Fruit fly (Drosophila melanogaster) whole organism, embryonic: ENCODE data around the gene CG5376.

ENCODE experiments used
- Abd-B ChIP-seq: fragments of 200-800 bp; sonication (Bioruptor generic); optimal IDR thresholded peaks from 2 replicates; lab custom pipeline; 2018; ENCODE audit warnings: missing biosample characterization, mild to moderate bottlenecking, missing genetic modification characterization, moderate library complexity
- Aef1 ChIP-seq: fragments of 200-800 bp; sonication (Bioruptor generic); IDR thresholded peaks from 3 replicates; pipeline ENCODE4 v1.3.6; 2022; ENCODE audit warnings: missing biosample characterization, missing genetic modification characterization
- Atf3 ChIP-seq: fragments of 200-800 bp; sonication (Bioruptor generic); optimal IDR thresholded peaks from 3 replicates; lab custom pipeline; 2016; ENCODE audit warnings: missing biosample characterization, missing genetic modification characterization
- B-H2 ChIP-seq: fragments of 200-800 bp; sonication (Bioruptor generic); optimal IDR thresholded peaks from 2 replicates; lab custom pipeline; 2018; ENCODE audit warnings: missing biosample characterization, mild to moderate bottlenecking, missing genetic modification characterization
- Bgb ChIP-seq: fragments of 200-800 bp; sonication (Bioruptor generic); IDR thresholded peaks from 2 replicates; pipeline ENCODE4 v1.3.6; 2022; ENCODE audit warnings: missing biosample characterization, missing genetic modification characterization; ENCODE audit not compliant: partially characterized antibody
- CG10147 ChIP-seq: fragments of 200-800 bp; sonication (Bioruptor generic); optimal IDR thresholded peaks from 2 replicates; lab custom pipeline; 2019; ENCODE audit warnings: missing biosample characterization, mild to moderate bottlenecking, missing genetic modification characterization, moderate library complexity
- CG10565 ChIP-seq: fragments of 200-800 bp; sonication (Bioruptor generic); optimal IDR thresholded peaks from 3 replicates; lab custom pipeline; 2016; ENCODE audit warnings: missing biosample characterization, mild to moderate bottlenecking, missing genetic modification characterization
- CG1233 ChIP-seq: fragments of 200-800 bp; sonication (Bioruptor generic); optimal IDR thresholded peaks from 4 replicates; lab custom pipeline; 2018; ENCODE audit warnings: missing biosample characterization, mild to moderate bottlenecking, missing genetic modification characterization
- CG12744 ChIP-seq: fragments of 200-800 bp; sonication (Bioruptor generic); optimal IDR thresholded peaks from 2 replicates; lab custom pipeline; 2016; ENCODE audit warnings: missing biosample characterization, missing genetic modification characterization
- CG17612 ChIP-seq: fragments of 200-800 bp; sonication (Bioruptor generic); IDR thresholded peaks from 2 replicates; pipeline ENCODE4 v1.3.6; 2022; ENCODE audit warnings: missing biosample characterization, missing genetic modification characterization
- CG2712 ChIP-seq: fragments of 200-800 bp; optimal IDR thresholded peaks from 3 replicates; lab custom pipeline; 2019; ENCODE audit warnings: missing biosample characterization, mild to moderate bottlenecking, missing genetic modification characterization, moderate library complexity
- CG30020 ChIP-seq: fragments of 200-800 bp; optimal IDR thresholded peaks from 2 replicates; lab custom pipeline; 2019; ENCODE audit warnings: missing biosample characterization, mild to moderate bottlenecking, missing genetic modification characterization, moderate library complexity
- CG31224 ChIP-seq: fragments of 200-800 bp; sonication (Bioruptor generic); IDR thresholded peaks from 2 replicates; pipeline ENCODE4 v1.3.6; 2022; ENCODE audit warnings: missing biosample characterization, missing genetic modification characterization
- CG3281 ChIP-seq: fragments of 200-800 bp; sonication (Bioruptor generic); optimal IDR thresholded peaks from 3 replicates; lab custom pipeline; 2017; ENCODE audit warnings: missing biosample characterization, mild to moderate bottlenecking, missing genetic modification characterization
- CG42726 ChIP-seq: fragments of 200-800 bp; sonication (Bioruptor generic); IDR thresholded peaks from 2 replicates; pipeline ENCODE4 v1.3.6; 2022; ENCODE audit warnings: missing biosample characterization, missing genetic modification characterization; ENCODE audit not compliant: partially characterized antibody
- CG4730 ChIP-seq: fragments of 200-800 bp; sonication (Bioruptor generic); IDR thresholded peaks from 2 replicates; pipeline ENCODE4 v1.3.6; 2022; ENCODE audit warnings: missing biosample characterization, missing genetic modification characterization
- CG6689 ChIP-seq: fragments of 200-800 bp; sonication (Bioruptor generic); IDR thresholded peaks from 2 replicates; pipeline ENCODE4 v1.3.6; 2022; ENCODE audit warnings: missing biosample characterization, missing genetic modification characterization
- CG7928 ChIP-seq: fragments of 200-800 bp; sonication (Bioruptor generic); optimal IDR thresholded peaks from 2 replicates; lab custom pipeline; 2017; ENCODE audit warnings: missing biosample characterization, mild to moderate bottlenecking, missing genetic modification characterization
- CG8290 ChIP-seq, 3 experiments: fragments of 200-800 bp; sonication (Bioruptor generic); optimal IDR thresholded peaks; 2 replicates each; lab custom pipeline; 2016 to 2019; ENCODE audit warnings: missing biosample characterization in 3 of 3, missing genetic modification characterization in 3 of 3, mild to moderate bottlenecking in 2 of 3, moderate library complexity in 1 of 3
- CG9215 ChIP-seq: fragments of 200-800 bp; sonication (Bioruptor generic); IDR thresholded peaks from 2 replicates; pipeline ENCODE4 v1.3.6; 2022; ENCODE audit warnings: missing biosample characterization, missing genetic modification characterization
- Camta ChIP-seq: fragments of 200-800 bp; sonication (Bioruptor generic); optimal IDR thresholded peaks from 2 replicates; lab custom pipeline; 2016; ENCODE audit warnings: missing biosample characterization, missing genetic modification characterization
- D19B ChIP-seq: fragments of 200-800 bp; sonication (Bioruptor generic); optimal IDR thresholded peaks from 2 replicates; lab custom pipeline; 2017; ENCODE audit warnings: missing biosample characterization, mild to moderate bottlenecking, missing genetic modification characterization
- Dbx ChIP-seq: fragments of 200-800 bp; sonication (Bioruptor generic); IDR thresholded peaks from 3 replicates; pipeline ENCODE4 v1.3.6; 2022; ENCODE audit warnings: missing biosample characterization, missing genetic modification characterization
- Doc2 ChIP-seq: fragments of 200-800 bp; sonication (Bioruptor generic); IDR thresholded peaks from 2 replicates; pipeline ENCODE4 v1.3.6; 2022; ENCODE audit warnings: missing biosample characterization, missing genetic modification characterization
- E2f2 ChIP-seq: fragments of 200-800 bp; sonication (Bioruptor generic); IDR thresholded peaks from 2 replicates; pipeline ENCODE4 v1.3.6; 2022; ENCODE audit warnings: missing biosample characterization, missing genetic modification characterization
- Fer1 ChIP-seq: fragments of 200-800 bp; sonication (Bioruptor generic); optimal IDR thresholded peaks from 2 replicates; lab custom pipeline; 2017; ENCODE audit warnings: missing biosample characterization, mild to moderate bottlenecking, missing genetic modification characterization
- Fer2 ChIP-seq: fragments of 200-800 bp; sonication (Bioruptor generic); optimal IDR thresholded peaks from 2 replicates; lab custom pipeline; 2018; ENCODE audit warnings: missing biosample characterization, mild to moderate bottlenecking, missing genetic modification characterization, moderate library complexity
- HLH4C ChIP-seq: fragments of 200-800 bp; sonication (Bioruptor generic); IDR thresholded peaks from 3 replicates; pipeline ENCODE4 v1.3.6; 2022; ENCODE audit warnings: missing biosample characterization, missing genetic modification characterization; ENCODE audit not compliant: partially characterized antibody
- Hr78 ChIP-seq, 2 experiments: fragments of 200-800 bp in 1 of 2; fragments of >200 bp in 1 of 2; sonication (Bioruptor generic) in 1 of 2; optimal IDR thresholded peaks; 2 replicates each; lab custom pipeline; 2017 to 2019; ENCODE audit warnings: missing biosample characterization in 2 of 2, missing genetic modification characterization in 2 of 2, mild to moderate bottlenecking in 1 of 2, moderate library complexity in 1 of 2
- NC2β ChIP-seq: fragments of 200-800 bp; sonication (Bioruptor generic); optimal IDR thresholded peaks from 2 replicates; lab custom pipeline; 2016; ENCODE audit warnings: missing biosample characterization, missing genetic modification characterization
- Side ChIP-seq: fragments of 200-800 bp; sonication (Bioruptor generic); optimal IDR thresholded peaks from 2 replicates; lab custom pipeline; 2016; ENCODE audit warnings: missing biosample characterization, missing genetic modification characterization
- Sry-β ChIP-seq: fragments of 200-800 bp; sonication (Bioruptor generic); optimal IDR thresholded peaks from 2 replicates; lab custom pipeline; 2018; ENCODE audit warnings: missing biosample characterization, mild to moderate bottlenecking, missing genetic modification characterization, moderate library complexity
- Stat92E ChIP-seq, 3 experiments: fragments of >200 bp in 2 of 3; fragments of 200-800 bp in 1 of 3; sonication (Bioruptor generic) in 1 of 3; optimal IDR thresholded peaks; 2 replicates each; lab custom pipeline; 2017 to 2019; ENCODE audit warnings: missing biosample characterization in 3 of 3, missing genetic modification characterization in 3 of 3, mild to moderate bottlenecking in 1 of 3, moderate library complexity in 1 of 3
- chif ChIP-seq, 2 experiments: fragments of 200-800 bp; sonication (Bioruptor generic); optimal IDR thresholded peaks; 3 replicates each; lab custom pipeline; 2016; ENCODE audit warnings: missing biosample characterization in 2 of 2, missing genetic modification characterization in 2 of 2
- chn ChIP-seq: fragments of 200-800 bp; sonication (Bioruptor generic); optimal IDR thresholded peaks from 2 replicates; lab custom pipeline; 2016; ENCODE audit warnings: missing biosample characterization, missing genetic modification characterization
- cwo ChIP-seq: fragments of 200-800 bp; sonication (Bioruptor generic); optimal IDR thresholded peaks from 3 replicates; lab custom pipeline; 2017; ENCODE audit warnings: missing biosample characterization, missing genetic modification characterization, mild to moderate bottlenecking, moderate library complexity, missing genetic modification reagents
- esg ChIP-seq: fragments of 200-800 bp; sonication (Bioruptor generic); conservative IDR thresholded peaks from 2 replicates; pipeline ENCODE4 v1.3.6; 2022; ENCODE audit warnings: missing biosample characterization, missing genetic modification characterization
- fd3F ChIP-seq: fragments of 200-800 bp; sonication (Bioruptor generic); optimal IDR thresholded peaks from 2 replicates; lab custom pipeline; 2018; ENCODE audit warnings: missing biosample characterization, mild to moderate bottlenecking, missing genetic modification characterization, moderate library complexity
- gro ChIP-seq: fragments of 200-800 bp; sonication (Bioruptor generic); optimal IDR thresholded peaks from 2 replicates; lab custom pipeline; 2016; ENCODE audit warnings: missing biosample characterization, missing genetic modification characterization
- gsb-n ChIP-seq: fragments of 200-800 bp; sonication (Bioruptor generic); optimal IDR thresholded peaks from 3 replicates; lab custom pipeline; 2018; ENCODE audit warnings: missing biosample characterization, mild to moderate bottlenecking, missing genetic modification characterization
- maf-S ChIP-seq: fragments of 200-800 bp; sonication (Bioruptor generic); optimal IDR thresholded peaks from 2 replicates; lab custom pipeline; 2016; ENCODE audit warnings: missing biosample characterization, missing genetic modification characterization
- org-1 ChIP-seq: fragments of 200-800 bp; sonication (Bioruptor generic); optimal IDR thresholded peaks from 2 replicates; lab custom pipeline; 2017; ENCODE audit warnings: missing biosample characterization, missing genetic modification characterization
- ranshi ChIP-seq: fragments of 200-800 bp; sonication (Bioruptor generic); IDR thresholded peaks from 2 replicates; pipeline ENCODE4 v1.3.6; 2022; ENCODE audit warnings: missing biosample characterization, missing genetic modification characterization
- repo ChIP-seq: fragments of 200-800 bp; sonication (Bioruptor generic); optimal IDR thresholded peaks from 2 replicates; lab custom pipeline; 2016; ENCODE audit warnings: missing biosample characterization, missing genetic modification characterization
- rib ChIP-seq: fragments of 200-800 bp; sonication (Bioruptor generic); IDR thresholded peaks from 2 replicates; pipeline ENCODE4 v1.3.6; 2022; ENCODE audit warnings: missing biosample characterization, missing genetic modification characterization
- seq ChIP-seq: fragments of 200-800 bp; sonication (Bioruptor generic); IDR thresholded peaks from 2 replicates; pipeline ENCODE4 v1.3.6; 2022; ENCODE audit warnings: missing biosample characterization, missing genetic modification characterization
- sisA ChIP-seq: fragments of 200-800 bp; sonication (Bioruptor generic); IDR thresholded peaks from 2 replicates; pipeline ENCODE4 v1.3.6; 2022; ENCODE audit warnings: missing biosample characterization, missing genetic modification characterization
- stc ChIP-seq: fragments of 200-800 bp; sonication (Bioruptor generic); IDR thresholded peaks from 2 replicates; pipeline ENCODE4 v1.3.6; 2022; ENCODE audit warnings: missing biosample characterization, missing genetic modification characterization
- vfl ChIP-seq: fragments of 200-800 bp; sonication (Bioruptor generic); optimal IDR thresholded peaks from 2 replicates; lab custom pipeline; 2016; ENCODE audit warnings: missing biosample characterization, missing genetic modification characterization
- zen ChIP-seq: fragments of 200-800 bp; sonication (Bioruptor generic); optimal IDR thresholded peaks from 3 replicates; lab custom pipeline; 2018; ENCODE audit warnings: missing biosample characterization, mild to moderate bottlenecking, missing genetic modification characterization, moderate library complexity

Gene CG5376

dm6 chr3R:22515384-22515783 lies 26.6 kb upstream of the CG5376 start (continued):
- TF ChIP-seq esg (GFP tag; lab: Robert Waterston, UW) (0 out of 2 replicates have a peak, but pooled peaks have one; percentile 19), stc (no peak), CG1233 (GFP tag; lab: Kevin White, UChicago) (no peak), Sry-β (no peak), E2f2 (GFP tag; lab: Robert Waterston, UW) (no peak), CG9215 (GFP tag; lab: Robert Waterston, UW) (no peak), Stat92E (GFP tag; optimal IDR thresholded peaks at IDR 0.05; lab: Kevin White, UChicago) (no peak), CG31224 (GFP tag; lab: Robert Waterston, UW) (no peak), Abd-B (no peak), CG17612 (GFP tag; lab: Robert Waterston, UW) (0 out of 2 replicates have a peak, but pooled peaks have one; percentile 12), CG8290 (GFP tag; optimal IDR thresholded peaks at IDR 0.05; lab: Kevin White, UChicago) (no peak), CG8290 (tag; optimal IDR thresholded peaks at IDR 0.05; lab: Kevin White, UChicago) (no peak), Fer2 (no peak), chif (GFP tag; optimal IDR thresholded peaks at IDR 0.05; lab: Kevin White, UChicago) (no peak), D19B (GFP tag; lab: Kevin White, UChicago) (no peak), fd3F (GFP tag; lab: Kevin White, UChicago) (no peak), CG3281 (GFP tag; lab: Kevin White, UChicago) (no peak), ranshi (GFP tag; lab: Robert Waterston, UW) (no peak), gro (GFP tag; lab: Kevin White, UChicago) (no peak), repo (no peak), chn (GFP tag; lab: Kevin White, UChicago) (no peak), gsb-n (tag; lab: Kevin White, UChicago) (no peak), HLH4C (GFP tag; lab: Robert Waterston, UW) (no peak), CG7928 (no peak), CG10565 (GFP tag; lab: Kevin White, UChicago) (no peak), Atf3 (GFP tag; lab: Kevin White, UChicago) (no peak), CG10147 (GFP tag; lab: Kevin White, UChicago) (no peak), zen (no peak), CG42726 (GFP tag; lab: Robert Waterston, UW) (no peak), CG12744 (GFP tag; lab: Kevin White, UChicago) (no peak), sisA (peak; percentile 35), Fer1 (GFP tag; lab: Kevin White, UChicago) (no peak), CG6689 (no peak), org-1 (GFP tag; lab: Kevin White, UChicago) (no peak), cwo (no peak), rib (GFP tag; lab: Robert Waterston, UW) (no peak), Dbx (0 out of 3 replicates have a peak, but pooled peaks have one; percentile 11), CG2712 (tag; lab: Kevin White, UChicago) (no peak), B-H2 (GFP tag; lab: Kevin White, UChicago) (no peak), maf-S (GFP tag; lab: Kevin White, UChicago) (no peak), CG4730 (GFP tag; lab: Robert Waterston, UW) (no peak), Doc2 (GFP tag; lab: Robert Waterston, UW) (no peak), Camta (GFP tag; lab: Kevin White, UChicago) (no peak), Side (GFP tag; lab: Kevin White, UChicago) (no peak), vfl (no peak), Bgb (GFP tag; lab: Robert Waterston, UW) (no peak), Hr78 (GFP tag; optimal IDR thresholded peaks at IDR 0.05; lab: Kevin White, UChicago) (no peak), seq (GFP tag; lab: Robert Waterston, UW) (no peak), Aef1 (GFP tag; lab: Robert Waterston, UW) (0 out of 3 replicates have a peak, but pooled peaks have one; percentile 11), NC2β (GFP tag; lab: Kevin White, UChicago) (no peak), CG30020 (tag; lab: Kevin White, UChicago) (no peak)
